Fruit fly (Drosophila melanogaster): ENCODE results near the gene Trf2.

Trf2 gene

DNA sequence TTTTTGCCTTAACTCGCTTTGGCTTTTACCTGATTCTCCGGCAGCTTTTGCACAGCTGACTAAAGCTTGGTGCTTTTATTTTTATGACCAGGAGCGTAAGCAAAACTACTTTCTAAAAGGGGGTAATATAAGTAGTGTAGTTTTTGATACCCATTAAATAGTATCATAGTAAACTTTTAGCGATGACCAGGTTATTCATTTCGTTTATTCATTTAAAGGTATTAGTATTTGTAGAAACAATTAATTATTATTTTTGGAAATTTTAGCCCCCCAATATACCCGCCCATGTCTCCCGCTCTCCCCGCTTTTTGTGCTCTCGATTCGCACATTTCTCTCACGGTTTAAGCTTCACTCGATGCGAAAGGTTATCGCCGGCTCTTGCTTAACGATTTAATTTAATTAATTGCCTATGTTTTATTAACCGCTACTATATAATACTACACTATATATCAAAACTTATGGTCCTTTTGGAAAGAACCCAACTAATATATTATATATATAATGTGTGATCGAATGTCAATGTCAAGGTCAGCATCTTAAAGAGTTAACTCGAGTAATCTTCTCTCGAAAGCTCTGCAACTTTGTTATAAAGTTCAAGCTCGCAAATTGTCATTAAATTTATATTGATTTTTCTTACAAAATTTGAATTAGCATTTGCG lies 55.4 kb downstream of the Trf2 start, which contains the start of gene Sptr (continued):
- TF ChIP-seq CG11093 (GFP tag; IDR thresholded peaks at IDR 0.05): peak; percentile 76
- TF ChIP-seq CG12299 (tag; optimal IDR thresholded peaks at IDR 0.05): peak; percentile 90
- TF ChIP-seq cwo (GFP tag; optimal IDR thresholded peaks at IDR 0.05): peak; percentile 90
- no peak for TF ChIP-seq dmrt11E (tag; optimal IDR thresholded peaks at IDR 0.05)
- peak; percentile 68 for TF ChIP-seq slou (GFP tag; optimal IDR thresholded peaks at IDR 0.05)
- TF ChIP-seq sima (GFP tag; optimal IDR thresholded peaks at IDR 0.05): peak; percentile 16
- TF ChIP-seq CG12659 (GFP tag; optimal IDR thresholded peaks at IDR 0.05): peak; percentile 92
- peak; percentile 92 for TF ChIP-seq CG9932 (GFP tag; IDR thresholded peaks at IDR 0.05)
- peak; percentile 91 for TF ChIP-seq CG10543 (GFP tag; optimal IDR thresholded peaks at IDR 0.05)
- peak; percentile 85 for TF ChIP-seq CG4730 (GFP tag; IDR thresholded peaks at IDR 0.05)
- peak; percentile 73 for TF ChIP-seq CG7357 (GFP tag; IDR thresholded peaks at IDR 0.05)
- no peak for TF ChIP-seq CG17186 (GFP tag; optimal IDR thresholded peaks at IDR 0.05)
- peak; percentile 63 for TF ChIP-seq CG10979 (tag; optimal IDR thresholded peaks at IDR 0.05)
- peak; percentile 86 for TF ChIP-seq gro (GFP tag; optimal IDR thresholded peaks at IDR 0.05)
- TF ChIP-seq CG12104 (GFP tag; optimal IDR thresholded peaks at IDR 0.05): peak; percentile 84
- TF ChIP-seq odd (GFP tag; optimal IDR thresholded peaks at IDR 0.05): peak; percentile 86
- TF ChIP-seq CG34224 (GFP tag; IDR thresholded peaks at IDR 0.05; ENCODE audit: partially characterized antibody): no peak
- TF ChIP-seq Xbp1 (GFP tag; optimal IDR thresholded peaks at IDR 0.05): peak; percentile 88
- peak; percentile 85 for TF ChIP-seq Hsf (GFP tag; optimal IDR thresholded peaks at IDR 0.05)
- peak; percentile 72 for TF ChIP-seq CG4854 (GFP tag; optimal IDR thresholded peaks at IDR 0.05)
- peak; percentile 7 for TF ChIP-seq CG4282 (GFP tag; optimal IDR thresholded peaks at IDR 0.05)
- TF ChIP-seq CG12219 (GFP tag; optimal IDR thresholded peaks at IDR 0.05): peak; percentile 76
- peak; percentile 95 for TF ChIP-seq CG32532 (GFP tag; IDR thresholded peaks at IDR 0.05)
- peak; percentile 81 for TF ChIP-seq CG18476 (GFP tag; optimal IDR thresholded peaks at IDR 0.05)
- TF ChIP-seq CG13123 (GFP tag; optimal IDR thresholded peaks at IDR 0.05): peak; percentile 38
- peak; percentile 82 for TF ChIP-seq org-1 (GFP tag; optimal IDR thresholded peaks at IDR 0.05)
- TF ChIP-seq CG30403 (GFP tag; optimal IDR thresholded peaks at IDR 0.05): peak; percentile 90
- TF ChIP-seq pho (GFP tag; optimal IDR thresholded peaks at IDR 0.05): peak; percentile 83
- TF ChIP-seq slp2 (GFP tag; optimal IDR thresholded peaks at IDR 0.05): peak; percentile 38
- peak; percentile 92 for TF ChIP-seq lilli (GFP tag; optimal IDR thresholded peaks at IDR 0.05)
- peak; percentile 62 for TF ChIP-seq maf-S (GFP tag; optimal IDR thresholded peaks at IDR 0.05)
- peak; percentile 83 for TF ChIP-seq CG17568 (GFP tag; optimal IDR thresholded peaks at IDR 0.05)
- TF ChIP-seq row (GFP tag; IDR thresholded peaks at IDR 0.05): peak; percentile 95
- TF ChIP-seq Aef1 (GFP tag; IDR thresholded peaks at IDR 0.05): peak; percentile 85
- TF ChIP-seq CG2129 (GFP tag; IDR thresholded peaks at IDR 0.05; ENCODE audit: partially characterized antibody): no peak
- TF ChIP-seq Sry-δ (GFP tag; optimal IDR thresholded peaks at IDR 0.05): peak; percentile 26
- peak; percentile 83 for TF ChIP-seq otp (GFP tag; IDR thresholded peaks at IDR 0.05)
- peak; percentile 82 for TF ChIP-seq CG4328 (GFP tag; optimal IDR thresholded peaks at IDR 0.05)
- peak; percentile 69 for TF ChIP-seq fd96Cb (tag; optimal IDR thresholded peaks at IDR 0.05)
- peak; percentile 37; the same call in 1 of the 2 replicates for TF ChIP-seq GATAe (GFP tag; conservative IDR thresholded peaks at IDR 0.05)
- TF ChIP-seq grn (GFP tag; optimal IDR thresholded peaks at IDR 0.05): peak; percentile 36
- peak in 1 of 2 experiments; percentile 69 for TF ChIP-seq crp (GFP tag; optimal IDR thresholded peaks at IDR 0.05)
- peak; percentile 87 for TF ChIP-seq bcd (GFP tag; optimal IDR thresholded peaks at IDR 0.05)
- peak; percentile 66 for TF ChIP-seq Dad (GFP tag; optimal IDR thresholded peaks at IDR 0.05)
- peak; percentile 21 for TF ChIP-seq Ets97D (GFP tag; optimal IDR thresholded peaks at IDR 0.05)
- peak; percentile 59 for TF ChIP-seq repo (GFP tag; optimal IDR thresholded peaks at IDR 0.05)
- no peak for TF ChIP-seq hkb (optimal IDR thresholded peaks at IDR 0.05)
- TF ChIP-seq hkb (GFP tag; IDR thresholded peaks at IDR 0.05): peak; percentile 94
- TF ChIP-seq CG31224 (GFP tag; IDR thresholded peaks at IDR 0.05): peak; percentile 82
- peak; percentile 88 for TF ChIP-seq CG34422 (GFP tag; IDR thresholded peaks at IDR 0.05)

All from whole organism, embryonic.